Worm (Caenorhabditis elegans) whole organism, young adult: Measurements from ENCODE around the gene ZC477.4.

Experiments used
- C06A6.2 ChIP-seq: fragments of 200-800 bp; sonication (Bioruptor generic); conservative IDR thresholded peaks from 2 replicates; pipeline ENCODE4 v1.3.6; 2022; ENCODE audit warnings: missing genetic modification characterization, missing compliant biosample characterization
- C17E4.6 ChIP-seq: fragments of 200-800 bp; sonication (Bioruptor generic); IDR thresholded peaks from 2 replicates; pipeline ENCODE4 v1.3.6; 2022; ENCODE audit warnings: missing genetic modification reagents, missing genetic modification characterization, missing compliant biosample characterization
- F10E7.11 ChIP-seq: sonication (generic microtip); optimal IDR thresholded peaks from 2 replicates; lab custom pipeline; 2017; ENCODE audit warnings: mild to moderate bottlenecking, missing genetic modification characterization, moderate library complexity, missing compliant biosample characterization
- F37B4.10 ChIP-seq: fragments of 200-800 bp; sonication (Bioruptor generic); IDR thresholded peaks from 2 replicates; pipeline ENCODE4 v1.3.6; 2022; ENCODE audit warnings: missing genetic modification characterization, missing compliant biosample characterization
- F49E8.2 ChIP-seq: sonication (generic microtip); optimal IDR thresholded peaks from 3 replicates; lab custom pipeline; 2017; ENCODE audit warnings: missing genetic modification characterization, mild to moderate bottlenecking, missing compliant biosample characterization, antibody characterized with exemption, moderate library complexity; ENCODE audit not compliant: insufficient read depth
- Y56A3A.18 ChIP-seq: fragments of 200-800 bp; sonication (Bioruptor generic); IDR thresholded peaks from 2 replicates; pipeline ENCODE4 v1.3.6; 2022; ENCODE audit warnings: missing genetic modification reagents, missing genetic modification characterization, missing compliant biosample characterization
- Y79H2A.3 ChIP-seq: fragments of 200-800 bp; sonication (Bioruptor generic); conservative IDR thresholded peaks from 2 replicates; pipeline ENCODE4 v1.3.6; 2022; ENCODE audit warnings: missing genetic modification reagents, missing genetic modification characterization, missing compliant biosample characterization
- ZK185.1 ChIP-seq: sonication (generic microtip); optimal IDR thresholded peaks from 2 replicates; lab custom pipeline; 2016; ENCODE audit warnings: mild to moderate bottlenecking, missing genetic modification characterization, missing compliant biosample characterization; ENCODE audit not compliant: poor library complexity, severe bottlenecking
- ama-1 ChIP-seq, 3 experiments: fragments of 150-350 bp in 1 of 3; sonication (generic microtip) in 2 of 3; optimal IDR thresholded peaks; 2 replicates each; lab custom pipeline; 2014 to 2018; ENCODE audit warnings: missing biosample characterization in 2 of 3, missing genetic modification characterization in 2 of 3, missing genetic modification reagents in 2 of 3
- attf-6 ChIP-seq: fragments of 200-800 bp; sonication (Bioruptor generic); IDR thresholded peaks from 2 replicates; pipeline ENCODE4 v1.3.6; 2022; ENCODE audit warnings: missing genetic modification reagents, missing genetic modification characterization, missing compliant biosample characterization
- ccch-3 ChIP-seq: fragments of 200-800 bp; sonication (Bioruptor generic); optimal IDR thresholded peaks from 2 replicates; lab custom pipeline; 2018; ENCODE audit warnings: mild to moderate bottlenecking, missing genetic modification characterization, missing compliant biosample characterization
- cebp-1 ChIP-seq, 2 experiments: fragments of 200-800 bp in 1 of 2; sonication (Bioruptor generic) in 1 of 2; sonication (generic microtip) in 1 of 2; IDR thresholded peaks in 1 of 2; optimal IDR thresholded peaks in 1 of 2; 2 replicates each; pipeline versions ENCODE4 v1.3.6 to Lab custom; 2017 to 2022; ENCODE audit warnings: missing compliant biosample characterization in 2 of 2, missing genetic modification characterization in 2 of 2, mild to moderate bottlenecking in 1 of 2, missing genetic modification reagents in 1 of 2, moderate library complexity in 1 of 2
- ceh-40 ChIP-seq: fragments of 200-800 bp; sonication (Bioruptor generic); IDR thresholded peaks from 2 replicates; pipeline ENCODE4 v1.3.6; 2022; ENCODE audit warnings: missing genetic modification characterization, missing compliant biosample characterization
- ceh-58 ChIP-seq: fragments of 200-800 bp; sonication (Bioruptor generic); IDR thresholded peaks from 2 replicates; pipeline ENCODE4 v1.3.6; 2022; ENCODE audit warnings: missing genetic modification characterization, missing compliant biosample characterization
- die-1 ChIP-seq: sonication (generic microtip); optimal IDR thresholded peaks from 2 replicates; lab custom pipeline; 2016; ENCODE audit warnings: missing genotype, mild to moderate bottlenecking, missing genetic modification characterization, missing compliant biosample characterization
- dpl-1 ChIP-seq: fragments of 150-350 bp; optimal IDR thresholded peaks from 2 replicates; lab custom pipeline; 2014; ENCODE audit warnings: missing biosample characterization, missing genetic modification reagents, missing genetic modification characterization
- efl-1 ChIP-seq: fragments of 150-350 bp; optimal IDR thresholded peaks from 2 replicates; lab custom pipeline; 2014; ENCODE audit warnings: missing biosample characterization, missing genetic modification reagents, missing genetic modification characterization
- egl-18 ChIP-seq: fragments of 200-800 bp; sonication (Bioruptor generic); IDR thresholded peaks from 2 replicates; pipeline ENCODE4 v1.3.6; 2022; ENCODE audit warnings: missing genetic modification reagents, missing genetic modification characterization, missing compliant biosample characterization
- egrh-3 ChIP-seq: fragments of 200-800 bp; sonication (Bioruptor generic); IDR thresholded peaks from 2 replicates; pipeline ENCODE4 v1.3.6; 2022; ENCODE audit warnings: missing genetic modification reagents, missing genetic modification characterization, missing compliant biosample characterization
- ets-4 ChIP-seq: fragments of 200-800 bp; sonication (Bioruptor generic); optimal IDR thresholded peaks from 2 replicates; lab custom pipeline; 2018; ENCODE audit warnings: mild to moderate bottlenecking, missing genetic modification characterization, missing compliant biosample characterization
- hlh-26 ChIP-seq: fragments of 200-800 bp; sonication (Bioruptor generic); conservative IDR thresholded peaks from 2 replicates; pipeline ENCODE4 v1.3.6; 2022; ENCODE audit warnings: missing genetic modification reagents, missing genetic modification characterization, missing compliant biosample characterization
- hmg-1.2 ChIP-seq: fragments of 200-800 bp; sonication (Bioruptor generic); IDR thresholded peaks from 2 replicates; pipeline ENCODE4 v1.3.6; 2022; ENCODE audit warnings: missing genetic modification reagents, missing genetic modification characterization, missing compliant biosample characterization
- hsf-1 ChIP-seq: fragments of 200-800 bp; sonication (Bioruptor generic); IDR thresholded peaks from 2 replicates; pipeline ENCODE4 v1.3.6; 2022; ENCODE audit warnings: missing genetic modification reagents, missing genetic modification characterization, missing compliant biosample characterization
- let-607 ChIP-seq, 2 experiments: fragments of 200-800 bp in 1 of 2; sonication (Bioruptor generic) in 1 of 2; sonication (generic microtip) in 1 of 2; optimal IDR thresholded peaks; 2 replicates each; lab custom pipeline; 2016 to 2018; ENCODE audit warnings: mild to moderate bottlenecking in 2 of 2, missing compliant biosample characterization in 2 of 2, missing genetic modification characterization in 2 of 2, moderate library complexity in 2 of 2, missing genotype in 1 of 2
- lin-35 ChIP-seq, 3 experiments: fragments of 150-350 bp in 2 of 3; sonication (generic microtip) in 1 of 3; optimal IDR thresholded peaks; 2 replicates each; lab custom pipeline; 2014 to 2018; ENCODE audit warnings: missing biosample characterization in 3 of 3, missing genetic modification characterization in 3 of 3, missing genetic modification reagents in 3 of 3
- lir-1 ChIP-seq: fragments of 200-800 bp; sonication (Bioruptor generic); conservative IDR thresholded peaks from 2 replicates; pipeline ENCODE4 v1.3.6; 2022; ENCODE audit warnings: missing genetic modification reagents, missing genetic modification characterization, missing compliant biosample characterization
- lsy-27 ChIP-seq: sonication (generic microtip); optimal IDR thresholded peaks from 2 replicates; lab custom pipeline; 2017; ENCODE audit warnings: missing genetic modification characterization, mild to moderate bottlenecking, missing compliant biosample characterization, antibody characterized with exemption, missing genotype, borderline replicate concordance; ENCODE audit not compliant: insufficient read depth
- madf-6 ChIP-seq: fragments of 200-800 bp; sonication (Bioruptor generic); IDR thresholded peaks from 2 replicates; pipeline ENCODE4 v1.3.6; 2022; ENCODE audit warnings: missing genetic modification reagents, missing genetic modification characterization, missing compliant biosample characterization
- madf-8 ChIP-seq: fragments of 200-800 bp; sonication (Bioruptor generic); conservative IDR thresholded peaks from 2 replicates; pipeline ENCODE4 v1.3.6; 2022; ENCODE audit warnings: missing genetic modification reagents, missing genetic modification characterization, missing compliant biosample characterization
- mes-4 ChIP-seq: sonication (generic microtip); optimal IDR thresholded peaks from 2 replicates; lab custom pipeline; 2016; ENCODE audit warnings: missing genotype, missing genetic modification characterization, missing compliant biosample characterization
- nfya-1 ChIP-seq: sonication (generic microtip); optimal IDR thresholded peaks from 2 replicates; lab custom pipeline; 2017; ENCODE audit warnings: antibody characterized with exemption, missing compliant biosample characterization, missing genetic modification characterization, borderline replicate concordance; ENCODE audit not compliant: insufficient read depth
- nfyb-1 ChIP-seq: fragments of 200-800 bp; sonication (Bioruptor generic); IDR thresholded peaks from 2 replicates; pipeline ENCODE4 v1.3.6; 2022; ENCODE audit warnings: missing genetic modification reagents, missing genetic modification characterization, missing compliant biosample characterization
- nhr-27 ChIP-seq: fragments of 200-800 bp; sonication (Bioruptor generic); optimal IDR thresholded peaks from 2 replicates; lab custom pipeline; 2018; ENCODE audit warnings: mild to moderate bottlenecking, missing genetic modification characterization, moderate library complexity, missing compliant biosample characterization
- pbrm-1 ChIP-seq: fragments of 200-800 bp; sonication (Bioruptor generic); IDR thresholded peaks from 2 replicates; pipeline ENCODE4 v1.3.6; 2022; ENCODE audit warnings: missing genetic modification reagents, missing genetic modification characterization, missing compliant biosample characterization
- pha-4 ChIP-seq: fragments of 150-350 bp; sonication (generic microtip); optimal IDR thresholded peaks from 2 replicates; lab custom pipeline; 2014; ENCODE audit warnings: missing biosample characterization, missing genetic modification reagents, missing genetic modification characterization
- repo-1 ChIP-seq: sonication (generic microtip); optimal IDR thresholded peaks from 2 replicates; lab custom pipeline; 2017; ENCODE audit warnings: mild to moderate bottlenecking, missing genetic modification characterization, missing compliant biosample characterization
- sdz-38 ChIP-seq: sonication (generic microtip); optimal IDR thresholded peaks from 2 replicates; lab custom pipeline; 2016; ENCODE audit warnings: missing genotype, missing genetic modification characterization, missing compliant biosample characterization
- sea-2 ChIP-seq: fragments of 200-800 bp; sonication (Bioruptor generic); IDR thresholded peaks from 2 replicates; pipeline ENCODE4 v1.3.6; 2022; ENCODE audit warnings: missing genetic modification characterization, missing compliant biosample characterization
- snpc-4 ChIP-seq, 5 experiments: fragments of 150-350 bp in 1 of 5; sonication (generic microtip) in 4 of 5; optimal IDR thresholded peaks; 2 replicates each; lab custom pipeline; 2014 to 2018; ENCODE audit warnings: missing genetic modification characterization in 5 of 5, missing biosample characterization in 3 of 5, antibody characterized with exemption in 2 of 5, mild to moderate bottlenecking in 2 of 5, missing compliant biosample characterization in 2 of 5, missing genotype in 2 of 5, moderate library complexity in 2 of 5, missing genetic modification reagents in 1 of 5
- sptf-2 ChIP-seq: fragments of 200-800 bp; sonication (Bioruptor generic); optimal IDR thresholded peaks from 2 replicates; lab custom pipeline; 2018; ENCODE audit warnings: mild to moderate bottlenecking, missing genetic modification characterization, missing compliant biosample characterization
- tbp1 ChIP-seq: fragments of 200-800 bp; sonication (Bioruptor generic); optimal IDR thresholded peaks from 2 replicates; lab custom pipeline; 2018; ENCODE audit warnings: mild to moderate bottlenecking, missing genetic modification characterization, missing compliant biosample characterization
- tlf-1 ChIP-seq: fragments of 200-800 bp; sonication (Bioruptor generic); optimal IDR thresholded peaks from 2 replicates; lab custom pipeline; 2018; ENCODE audit warnings: mild to moderate bottlenecking, missing genetic modification characterization, missing compliant biosample characterization
- unc-62 ChIP-seq: fragments of 150-350 bp; optimal IDR thresholded peaks from 2 replicates; lab custom pipeline; 2014; ENCODE audit warnings: missing biosample characterization, missing genetic modification reagents, missing genetic modification characterization
- xnd-1 ChIP-seq: sonication (generic microtip); optimal IDR thresholded peaks from 2 replicates; lab custom pipeline; 2016; ENCODE audit warnings: missing genotype, missing genetic modification reagents, missing genetic modification characterization, missing compliant biosample characterization
- ztf-22 ChIP-seq: fragments of 200-800 bp; sonication (Bioruptor generic); optimal IDR thresholded peaks from 2 replicates; lab custom pipeline; 2018; ENCODE audit warnings: mild to moderate bottlenecking, missing genetic modification characterization, moderate library complexity, missing compliant biosample characterization
- ztf-25 ChIP-seq: fragments of 200-800 bp; sonication (Bioruptor generic); IDR thresholded peaks from 2 replicates; pipeline ENCODE4 v1.3.6; 2022; ENCODE audit warnings: missing genetic modification reagents, missing genetic modification characterization, missing compliant biosample characterization

Gene ZC477.4

DNA sequence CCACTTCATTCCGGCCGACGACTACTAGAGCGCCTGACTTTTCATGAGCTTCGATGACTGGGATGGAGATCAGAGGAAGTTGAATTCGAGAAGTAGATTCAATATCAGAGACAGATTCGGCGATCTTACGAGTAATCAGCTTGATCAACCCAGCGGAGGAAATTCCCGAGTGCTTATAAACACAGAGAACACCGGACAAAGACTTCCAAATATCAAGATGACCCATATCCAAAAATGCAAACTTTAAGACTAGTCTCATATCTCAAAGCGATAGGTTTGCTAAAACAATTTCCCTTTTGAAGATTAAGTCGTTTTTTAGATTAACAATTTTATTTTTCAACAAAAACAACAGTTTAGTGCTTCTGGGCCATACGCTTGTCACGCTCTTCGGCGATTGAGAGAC is 15.2 kb downstream of the ZC477.4 start, which contains the start of gene Y43B11AR.3 (continued):
- TF ChIP-seq ztf-22 (GFP tag; lab: Kevin White, UChicago) (no peak), C17E4.6 (GFP tag; lab: Robert Waterston, UW) (peak; percentile 83), snpc-4 (GFP tag; optimal IDR thresholded peaks at IDR 0.05; lab: Kevin White, UChicago) (peak; percentile 72), snpc-4 (tag; optimal IDR thresholded peaks at IDR 0.05; lab: Kevin White, UChicago) (peak; percentile 36 to 87 (median 72)), nfya-1 (no peak), egrh-3 (GFP tag; lab: Robert Waterston, UW) (no peak), die-1 (tag; lab: Kevin White, UChicago) (peak; percentile 76), ceh-40 (peak; percentile 64; the same call in 1 of the 2 replicates), pbrm-1 (peak; percentile 78), pha-4 (tag; lab: Kevin White, UChicago) (no peak), Y79H2A.3 (GFP tag; lab: Robert Waterston, UW) (peak; percentile 86), F49E8.2 (tag; lab: Kevin White, UChicago) (peak; percentile 98), sdz-38 (tag; lab: Kevin White, UChicago) (no peak), cebp-1 (GFP tag; IDR thresholded peaks at IDR 0.05; lab: Robert Waterston, UW) (no peak), cebp-1 (tag; optimal IDR thresholded peaks at IDR 0.05; lab: Kevin White, UChicago) (peak; percentile 73), hmg-1.2 (GFP tag; lab: Robert Waterston, UW) (peak; percentile 43; the same call in 1 of the 2 replicates), hlh-26 (no peak), efl-1 (peak; percentile 46), nfyb-1 (GFP tag; lab: Robert Waterston, UW) (peak; percentile 89), C06A6.2 (GFP tag; lab: Robert Waterston, UW) (no peak), ccch-3 (GFP tag; lab: Kevin White, UChicago) (no peak), tbp1 (GFP tag; lab: Kevin White, UChicago) (peak; percentile 72), nhr-27 (tag; lab: Kevin White, UChicago) (peak; percentile 2), xnd-1 (peak; percentile 50), lsy-27 (tag; lab: Kevin White, UChicago) (no peak), unc-62 (GFP tag; lab: Kevin White, UChicago) (no peak), ZK185.1 (tag; lab: Kevin White, UChicago) (no peak), repo-1 (peak; percentile 66), attf-6 (GFP tag; lab: Robert Waterston, UW) (peak; percentile 93), ceh-58 (GFP tag; lab: Robert Waterston, UW) (peak; percentile 90), mes-4 (peak; percentile 74), egl-18 (GFP tag; lab: Robert Waterston, UW) (no peak), ets-4 (GFP tag; lab: Kevin White, UChicago) (peak; percentile 21), madf-8 (GFP tag; lab: Robert Waterston, UW) (peak; percentile 46), ama-1 (optimal IDR thresholded peaks at IDR 0.05; lab: Kevin White, UChicago) (no peak), ama-1 (GFP tag; optimal IDR thresholded peaks at IDR 0.05; lab: Kevin White, UChicago) (peak in 1 of 2 experiments; percentile 90), let-607 (tag; optimal IDR thresholded peaks at IDR 0.05; lab: Kevin White, UChicago) (no peak), lin-35 (GFP tag; optimal IDR thresholded peaks at IDR 0.05; lab: Kevin White, UChicago) (peak in 2 of 3 experiments; percentile 3 to 43), F10E7.11 (no peak), F37B4.10 (GFP tag; lab: Robert Waterston, UW) (no peak), ztf-25 (peak; percentile 74; the same call in 1 of the 2 replicates), lir-1 (GFP tag; lab: Robert Waterston, UW) (0 out of 2 replicates have a peak, but pooled peaks have one; percentile 25), sea-2 (GFP tag; lab: Robert Waterston, UW) (no peak), dpl-1 (GFP tag; lab: Kevin White, UChicago) (no peak), tlf-1 (peak; percentile 61), madf-6 (GFP tag; lab: Robert Waterston, UW) (peak; percentile 90), Y56A3A.18 (GFP tag; lab: Robert Waterston, UW) (no peak; the same call in none of the 2 replicates), sptf-2 (peak; percentile 46), hsf-1 (GFP tag; lab: Robert Waterston, UW) (peak; percentile 88)
